Worm (Caenorhabditis elegans): ENCODE data around the gene ets-8.

DNA sequence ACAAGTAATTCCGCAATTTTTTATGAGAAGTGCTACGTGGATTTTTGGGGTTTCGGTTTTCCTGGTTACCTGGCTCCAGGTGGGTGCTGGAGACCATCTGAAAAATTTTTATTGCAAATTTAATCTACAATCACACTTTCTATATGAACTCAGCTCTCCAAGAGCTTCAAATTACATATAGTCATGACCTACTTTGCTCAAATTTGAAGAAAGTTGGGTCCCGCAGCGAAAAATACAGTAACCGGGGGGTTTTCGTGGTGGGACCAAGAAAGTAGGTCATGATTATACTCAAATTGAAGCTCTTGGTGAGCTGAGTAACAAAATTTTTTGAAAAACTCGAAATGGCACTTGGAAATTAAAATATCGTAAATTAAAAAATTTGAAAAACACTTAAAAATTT, at the start of gene ets-8:
- no peak for TF ChIP-seq mdl-1 (tag; optimal IDR thresholded peaks at IDR 0.05)
- TF ChIP-seq elt-3 (tag; optimal IDR thresholded peaks at IDR 0.05), result no peak
- no peak for TF ChIP-seq unc-62 (GFP tag; optimal IDR thresholded peaks at IDR 0.05)
- TF ChIP-seq nhr-43 (tag; optimal IDR thresholded peaks at IDR 0.05; ENCODE audit: poor library complexity, severe bottlenecking), result no peak
- TF ChIP-seq fkh-2 (tag; optimal IDR thresholded peaks at IDR 0.05), result no peak
- TF ChIP-seq lin-39 (tag; optimal IDR thresholded peaks at IDR 0.05), result no peak
- TF ChIP-seq mml-1 (tag; optimal IDR thresholded peaks at IDR 0.05), result no peak
- TF ChIP-seq nhr-11 (tag; optimal IDR thresholded peaks at IDR 0.05), result no peak
- no peak for TF ChIP-seq ama-1 (optimal IDR thresholded peaks at IDR 0.05)
- TF ChIP-seq eor-1 (tag; optimal IDR thresholded peaks at IDR 0.05), result no peak
- no peak for TF ChIP-seq skn-1 (tag; optimal IDR thresholded peaks at IDR 0.05)
- TF ChIP-seq nhr-76 (tag; optimal IDR thresholded peaks at IDR 0.05), result no peak
- no peak for TF ChIP-seq unc-39 (tag; optimal IDR thresholded peaks at IDR 0.05)
